Worm (Caenorhabditis elegans) whole organism, L1 larva: ENCODE data around the gene nhr-235.

Experiments
- C04F5.9 ChIP-seq: sonication (generic microtip); optimal IDR thresholded peaks from 2 replicates; lab custom pipeline; 2016; ENCODE audit warnings: missing genetic modification characterization, missing compliant biosample characterization
- C16A3.4 ChIP-seq: fragments of 150-350 bp; optimal IDR thresholded peaks from 2 replicates; lab custom pipeline; 2014; ENCODE audit warnings: missing biosample characterization, missing genetic modification characterization
- aly-2 ChIP-seq: fragments of 150-350 bp; optimal IDR thresholded peaks from 2 replicates; lab custom pipeline; 2014; ENCODE audit warnings: missing biosample characterization, missing genetic modification characterization
- ama-1 ChIP-seq: fragments of 150-350 bp; optimal IDR thresholded peaks from 2 replicates; lab custom pipeline; 2014
- blmp-1 ChIP-seq: fragments of 150-350 bp; optimal IDR thresholded peaks from 2 replicates; lab custom pipeline; 2014; ENCODE audit warnings: missing biosample characterization, missing genetic modification characterization
- ceh-82 ChIP-seq, 3 experiments: fragments of 150-350 bp in 1 of 3; sonication (generic microtip) in 2 of 3; optimal IDR thresholded peaks; 2 replicates each; lab custom pipeline; 2014 to 2017; ENCODE audit warnings: missing biosample characterization in 3 of 3, missing genetic modification characterization in 3 of 3
- ceh-88 ChIP-seq: fragments of 200-800 bp; sonication (Bioruptor generic); IDR thresholded peaks from 2 replicates; pipeline ENCODE4 v1.3.6; 2022; ENCODE audit warnings: missing genetic modification characterization, missing compliant biosample characterization
- ceh-90 ChIP-seq: sonication (generic microtip); optimal IDR thresholded peaks from 2 replicates; lab custom pipeline; 2016; ENCODE audit warnings: missing genetic modification characterization, missing compliant biosample characterization
- ces-1 ChIP-seq: fragments of 150-350 bp; optimal IDR thresholded peaks from 2 replicates; lab custom pipeline; 2014; ENCODE audit warnings: missing biosample characterization, missing genetic modification reagents, missing genetic modification characterization
- dsc-1 ChIP-seq: sonication (generic microtip); optimal IDR thresholded peaks from 2 replicates; lab custom pipeline; 2016; ENCODE audit warnings: mild to moderate bottlenecking, missing genetic modification characterization, missing compliant biosample characterization
- efl-1 ChIP-seq, 4 experiments: fragments of 150-350 bp; optimal IDR thresholded peaks in 3 of 4; peaks in 1 of 4; 1 replicate in 1 of 4; 2 replicates in 3 of 4; lab custom pipeline; 2014; ENCODE audit warnings: missing biosample characterization in 2 of 4, missing genetic modification characterization in 2 of 4, missing genetic modification reagents in 2 of 4
- efl-3 ChIP-seq: fragments of 200-800 bp; sonication (Bioruptor generic); optimal IDR thresholded peaks from 2 replicates; lab custom pipeline; 2018; ENCODE audit warnings: mild to moderate bottlenecking, missing genetic modification characterization, missing compliant biosample characterization
- egl-13 ChIP-seq: sonication (generic microtip); optimal IDR thresholded peaks from 2 replicates; lab custom pipeline; 2016; ENCODE audit warnings: missing genotype, missing genetic modification reagents, missing genetic modification characterization, missing compliant biosample characterization
- elt-3 ChIP-seq, 6 experiments: fragments of 150-350 bp in 1 of 6; sonication (generic microtip); optimal IDR thresholded peaks; 2 replicates each; lab custom pipeline; 2017 to 2018; ENCODE audit warnings: missing biosample characterization in 6 of 6, missing genetic modification characterization in 6 of 6, inconsistent platforms in 1 of 6
- fkh-10 ChIP-seq: sonication (generic microtip); optimal IDR thresholded peaks from 2 replicates; lab custom pipeline; 2017; ENCODE audit warnings: missing biosample characterization, missing genetic modification reagents, missing genetic modification characterization
- fkh-4 ChIP-seq: sonication (generic microtip); optimal IDR thresholded peaks from 2 replicates; lab custom pipeline; 2016; ENCODE audit warnings: missing compliant biosample characterization, missing genetic modification characterization, borderline replicate concordance
- fkh-8 ChIP-seq: sonication (generic microtip); optimal IDR thresholded peaks from 2 replicates; lab custom pipeline; 2016; ENCODE audit warnings: mild to moderate bottlenecking, missing genetic modification characterization, missing compliant biosample characterization
- grh-1 ChIP-seq: fragments of 200-800 bp; sonication (Bioruptor generic); IDR thresholded peaks from 2 replicates; pipeline ENCODE4 v1.3.6; 2022; ENCODE audit warnings: missing genetic modification reagents, missing genetic modification characterization, missing compliant biosample characterization
- hlh-4 ChIP-seq: sonication (generic microtip); optimal IDR thresholded peaks from 2 replicates; lab custom pipeline; 2016; ENCODE audit warnings: mild to moderate bottlenecking, missing genetic modification characterization, missing compliant biosample characterization
- isw-1 ChIP-seq: fragments of 200-800 bp; sonication (Bioruptor generic); IDR thresholded peaks from 2 replicates; pipeline ENCODE4 v1.3.6; 2022; ENCODE audit warnings: missing genetic modification characterization, missing compliant biosample characterization
- jun-1 ChIP-seq: fragments of 150-350 bp; optimal IDR thresholded peaks from 2 replicates; lab custom pipeline; 2014; ENCODE audit warnings: missing biosample characterization, missing genetic modification reagents, missing genetic modification characterization
- lin-14 ChIP-seq: fragments of 200-800 bp; sonication (Bioruptor generic); optimal IDR thresholded peaks from 2 replicates; lab custom pipeline; 2018; ENCODE audit warnings: mild to moderate bottlenecking, missing genetic modification characterization, moderate library complexity, missing compliant biosample characterization
- lin-35 ChIP-seq, 2 experiments: fragments of 150-350 bp; optimal IDR thresholded peaks; 2 replicates each; lab custom pipeline; 2014; ENCODE audit warnings: missing biosample characterization in 2 of 2, missing genetic modification characterization in 2 of 2, missing genetic modification reagents in 2 of 2
- lir-3 ChIP-seq: sonication (generic microtip); optimal IDR thresholded peaks from 2 replicates; lab custom pipeline; 2016; ENCODE audit warnings: mild to moderate bottlenecking, missing genetic modification characterization, moderate library complexity, missing compliant biosample characterization; ENCODE audit not compliant: poor library complexity
- lsy-2 ChIP-seq, 2 experiments: fragments of 150-350 bp; optimal IDR thresholded peaks; 2 replicates each; lab custom pipeline; 2014; ENCODE audit warnings: missing biosample characterization in 2 of 2, missing genetic modification characterization in 2 of 2
- mab-9 ChIP-seq: fragments of 200-800 bp; sonication (Bioruptor generic); IDR thresholded peaks from 2 replicates; pipeline ENCODE4 v1.3.6; 2022; ENCODE audit warnings: missing genetic modification reagents, missing genetic modification characterization, missing compliant biosample characterization
- mdl-1 ChIP-seq, 2 experiments: fragments of 150-350 bp; optimal IDR thresholded peaks; 2 replicates each; lab custom pipeline; 2014 to 2017; ENCODE audit warnings: missing biosample characterization in 2 of 2, missing genetic modification characterization in 2 of 2, inconsistent platforms in 1 of 2
- nhr-12 ChIP-seq: sonication (generic microtip); optimal IDR thresholded peaks from 2 replicates; lab custom pipeline; 2017; ENCODE audit warnings: missing biosample characterization, missing genetic modification characterization
- nhr-19 ChIP-seq: fragments of 200-800 bp; sonication (Bioruptor generic); conservative IDR thresholded peaks from 2 replicates; pipeline ENCODE4 v1.3.6; 2022; ENCODE audit warnings: missing genetic modification characterization, missing compliant biosample characterization
- nhr-20 ChIP-seq: sonication (generic microtip); optimal IDR thresholded peaks from 2 replicates; lab custom pipeline; 2016; ENCODE audit warnings: mild to moderate bottlenecking, missing genetic modification characterization, missing compliant biosample characterization
- nhr-237 ChIP-seq: fragments of 150-350 bp; optimal IDR thresholded peaks from 2 replicates; lab custom pipeline; 2014; ENCODE audit warnings: missing biosample characterization, missing genetic modification characterization
- nhr-28 ChIP-seq: fragments of 150-350 bp; optimal IDR thresholded peaks from 2 replicates; lab custom pipeline; 2014; ENCODE audit warnings: missing biosample characterization, missing genetic modification characterization
- nhr-77 ChIP-seq: fragments of 150-350 bp; optimal IDR thresholded peaks from 2 replicates; lab custom pipeline; 2014; ENCODE audit warnings: missing biosample characterization, missing genetic modification characterization
- nhr-84 ChIP-seq: sonication (generic microtip); optimal IDR thresholded peaks from 2 replicates; lab custom pipeline; 2017; ENCODE audit warnings: missing biosample characterization, missing genetic modification characterization
- nhr-90 ChIP-seq: sonication (generic microtip); optimal IDR thresholded peaks from 2 replicates; lab custom pipeline; 2016; ENCODE audit warnings: mild to moderate bottlenecking, missing genetic modification characterization, missing compliant biosample characterization; ENCODE audit not compliant: poor library complexity
- snu-23 ChIP-seq: sonication (generic microtip); optimal IDR thresholded peaks from 2 replicates; lab custom pipeline; 2016; ENCODE audit warnings: missing genetic modification characterization, missing compliant biosample characterization
- sup-37 ChIP-seq: fragments of 200-800 bp; sonication (Bioruptor generic); optimal IDR thresholded peaks from 2 replicates; lab custom pipeline; 2018; ENCODE audit warnings: mild to moderate bottlenecking, missing genetic modification characterization, missing compliant biosample characterization
- tbx-2 ChIP-seq: sonication (generic microtip); optimal IDR thresholded peaks from 2 replicates; lab custom pipeline; 2016; ENCODE audit warnings: missing genetic modification characterization, missing compliant biosample characterization
- unc-130 ChIP-seq: fragments of 150-350 bp; optimal IDR thresholded peaks from 2 replicates; lab custom pipeline; 2017; ENCODE audit warnings: missing biosample characterization, missing genetic modification characterization, inconsistent platforms
- unc-30 ChIP-seq: sonication (generic microtip); optimal IDR thresholded peaks from 2 replicates; lab custom pipeline; 2017; ENCODE audit warnings: missing biosample characterization, missing genetic modification characterization
- unc-62 ChIP-seq: fragments of 150-350 bp; optimal IDR thresholded peaks from 2 replicates; lab custom pipeline; 2014; ENCODE audit warnings: missing biosample characterization, missing genetic modification reagents, missing genetic modification characterization
- unc-86 ChIP-seq: sonication (generic microtip); optimal IDR thresholded peaks from 2 replicates; lab custom pipeline; 2016; ENCODE audit warnings: missing genetic modification characterization, missing compliant biosample characterization
- vab-15 ChIP-seq: sonication (generic microtip); optimal IDR thresholded peaks from 2 replicates; lab custom pipeline; 2017; ENCODE audit warnings: missing genotype, mild to moderate bottlenecking, missing genetic modification characterization, missing compliant biosample characterization
- ztf-11 ChIP-seq, 2 experiments: sonication (generic microtip); optimal IDR thresholded peaks; 2 replicates each; lab custom pipeline; 2016 to 2017; ENCODE audit warnings: missing genetic modification characterization in 2 of 2, missing biosample characterization in 1 of 2, missing compliant biosample characterization in 1 of 2
- ztf-4 ChIP-seq: fragments of 150-350 bp; optimal IDR thresholded peaks from 2 replicates; lab custom pipeline; 2014; ENCODE audit warnings: missing biosample characterization, missing genetic modification characterization

The nhr-235 gene

ce11 chrII:12677975-12678866 lies 37.8 kb downstream of the nhr-235 start (continued):
- peak; percentile 75 to 88 for TF ChIP-seq efl-1 (optimal IDR thresholded peaks at IDR 0.05; lab: Kevin White, UChicago)
- peak; percentile 89 to 99 for TF ChIP-seq efl-1 (GFP tag; optimal IDR thresholded peaks at IDR 0.05 in 1 of 2; lab: Kevin White, UChicago)
- TF ChIP-seq unc-86 (tag; lab: Kevin White, UChicago): peak; percentile 42
- TF ChIP-seq nhr-237 (tag; lab: Kevin White, UChicago): peak; percentile 61
- peak; percentile 22 for TF ChIP-seq C04F5.9 (tag; lab: Kevin White, UChicago)
- no peak for TF ChIP-seq efl-3 (GFP tag; lab: Kevin White, UChicago)
- TF ChIP-seq ceh-90 (tag; lab: Kevin White, UChicago): peak; percentile 88
- TF ChIP-seq unc-30 (tag; lab: Kevin White, UChicago): no peak
- peak; percentile 80 for TF ChIP-seq C16A3.4 (tag; lab: Kevin White, UChicago)
- peak; percentile 37 for TF ChIP-seq unc-130 (tag; lab: Kevin White, UChicago)
- TF ChIP-seq vab-15 (tag; lab: Kevin White, UChicago): no peak
- TF ChIP-seq ceh-82 (tag; optimal IDR thresholded peaks at IDR 0.05; lab: Kevin White, UChicago): peak; percentile 65 to 82 (median 74)
- TF ChIP-seq lsy-2 (tag; optimal IDR thresholded peaks at IDR 0.05; lab: Kevin White, UChicago): peak; percentile 78 to 89
- peak in 3 of 6 experiments; percentile 17 to 47 (median 40) for TF ChIP-seq elt-3 (tag; optimal IDR thresholded peaks at IDR 0.05; lab: Kevin White, UChicago)
- no peak for TF ChIP-seq ceh-88 (GFP tag; lab: Robert Waterston, UW)
- peak; percentile 90 for TF ChIP-seq lin-14 (GFP tag; lab: Kevin White, UChicago)
- no peak for TF ChIP-seq hlh-4 (tag; lab: Kevin White, UChicago)
- TF ChIP-seq, all 84 proteins: peak for 55

ce11 chrII:12678867-12679134 lies 38.3 kb downstream of the nhr-235 start, which contains the start of gene Y38E10A.24:
Gene Y38E10A.24 (plus strand): TSS chrII:12679035.
- TF ChIP-seq unc-130 (tag; lab: Kevin White, UChicago) (no peak), blmp-1 (tag; lab: Kevin White, UChicago) (no peak), fkh-4 (tag; lab: Kevin White, UChicago) (no peak), ztf-4 (tag; lab: Kevin White, UChicago) (no peak), isw-1 (GFP tag; lab: Robert Waterston, UW) (no peak), fkh-10 (GFP tag; lab: Kevin White, UChicago) (no peak), nhr-84 (tag; lab: Kevin White, UChicago) (no peak), lsy-2 (tag; optimal IDR thresholded peaks at IDR 0.05; lab: Kevin White, UChicago) (no peak), dsc-1 (tag; lab: Kevin White, UChicago) (no peak), ceh-82 (tag; optimal IDR thresholded peaks at IDR 0.05; lab: Kevin White, UChicago) (no peak), lir-3 (tag; lab: Kevin White, UChicago) (no peak), ceh-90 (tag; lab: Kevin White, UChicago) (no peak), sup-37 (GFP tag; lab: Kevin White, UChicago) (no peak), nhr-77 (tag; lab: Kevin White, UChicago) (no peak), ces-1 (GFP tag; lab: Kevin White, UChicago) (no peak), lin-14 (GFP tag; lab: Kevin White, UChicago) (no peak)

- TF ChIP-seq nhr-90 (tag; lab: Kevin White, UChicago) (peak; percentile 80), mdl-1 (tag; optimal IDR thresholded peaks at IDR 0.05; lab: Kevin White, UChicago) (no peak), nhr-28 (no peak), egl-13 (peak; percentile 48), aly-2 (tag; lab: Kevin White, UChicago) (peak; percentile 20), fkh-8 (tag; lab: Kevin White, UChicago) (peak; percentile 12), nhr-20 (peak; percentile 69), unc-130 (tag; lab: Kevin White, UChicago) (peak; percentile 36), C04F5.9 (tag; lab: Kevin White, UChicago) (peak; percentile 14), ces-1 (GFP tag; lab: Kevin White, UChicago) (no peak), jun-1 (tag; lab: Kevin White, UChicago) (peak; percentile 12), blmp-1 (tag; lab: Kevin White, UChicago) (peak; percentile 49), ztf-11 (tag; optimal IDR thresholded peaks at IDR 0.05; lab: Kevin White, UChicago) (peak in 1 of 2 experiments; percentile 38), grh-1 (GFP tag; lab: Robert Waterston, UW) (peak; percentile 81), vab-15 (tag; lab: Kevin White, UChicago) (no peak), tbx-2 (tag; lab: Kevin White, UChicago) (peak; percentile 85), nhr-19 (GFP tag; lab: Robert Waterston, UW) (peak; percentile 84), mab-9 (no peak), unc-62 (no peak), ama-1 (lab: Kevin White, UChicago) (peak; percentile 7), snu-23 (GFP tag; lab: Kevin White, UChicago) (peak; percentile 83), C16A3.4 (tag; lab: Kevin White, UChicago) (peak; percentile 65), lin-35 (GFP tag; optimal IDR thresholded peaks at IDR 0.05; lab: Kevin White, UChicago) (peak; percentile 91 to 94), nhr-12 (tag; lab: Kevin White, UChicago) (no peak)
These were observed 39.2 kb downstream of the nhr-235 start, which contains the start of the genes Y38E10A.33 and cox-10 for ce11 chrII:12679635-12680034. Gene Y38E10A.33 (minus strand): TSS chrII:12679646. Gene cox-10 (plus strand): TSS chrII:12679954.
